Fruit fly (Drosophila melanogaster): ENCODE measurements around the gene CG13038.

Gene CG13038

DNA sequence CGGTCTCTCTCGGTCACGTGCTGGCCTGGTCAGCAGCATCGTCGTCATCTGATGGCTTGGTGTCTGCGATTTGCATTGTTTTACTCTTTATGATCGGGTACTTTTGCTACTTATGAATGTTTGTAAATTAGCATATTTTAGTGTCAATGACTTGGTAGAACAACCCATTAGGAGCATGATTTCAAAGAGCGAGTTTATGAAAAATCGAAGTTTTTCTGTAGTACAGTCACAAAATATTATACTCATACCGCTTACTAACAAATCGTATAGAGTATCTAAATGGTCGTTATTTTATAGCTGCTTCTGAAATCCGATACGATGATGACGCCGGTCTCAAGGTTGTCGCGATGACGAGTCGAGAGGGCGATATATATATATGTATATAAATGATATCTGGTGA lies 41.4 kb downstream of the CG13038 start:
- TF ChIP-seq Met (GFP tag; optimal IDR thresholded peaks at IDR 0.05) (peak; percentile 19), fkh (GFP tag; optimal IDR thresholded peaks at IDR 0.05) (no peak), salr (GFP tag; optimal IDR thresholded peaks at IDR 0.05) (peak in 1 of 2 experiments; percentile 56), Ets96B (tag; optimal IDR thresholded peaks at IDR 0.05) (peak; percentile 87), Smox (GFP tag; optimal IDR thresholded peaks at IDR 0.05) (peak; percentile 10), CG8632 (GFP tag; optimal IDR thresholded peaks at IDR 0.05) (peak; percentile 67), Hr4 (GFP tag; optimal IDR thresholded peaks at IDR 0.05) (no peak), topi (GFP tag; optimal IDR thresholded peaks at IDR 0.05) (peak; percentile 35), CG3919 (GFP tag; optimal IDR thresholded peaks at IDR 0.05) (peak; percentile 55), acj6 (GFP tag; optimal IDR thresholded peaks at IDR 0.05) (peak; percentile 64), CG8319 (GFP tag; optimal IDR thresholded peaks at IDR 0.05) (peak; percentile 38), CG9139 (GFP tag; optimal IDR thresholded peaks at IDR 0.05) (peak; percentile 47), CG6854 (GFP tag; optimal IDR thresholded peaks at IDR 0.05) (no peak), ss (GFP tag; optimal IDR thresholded peaks at IDR 0.05) (peak; percentile 54 to 88), Ets21C (GFP tag; optimal IDR thresholded peaks at IDR 0.05) (no peak), svp (GFP tag) (peak; percentile 39), Sox102F (GFP tag; optimal IDR thresholded peaks at IDR 0.05) (peak; percentile 12), CG16779 (tag; optimal IDR thresholded peaks at IDR 0.05) (peak; percentile 30), CG1621 (tag; optimal IDR thresholded peaks at IDR 0.05) (peak; percentile 78), pdm3 (GFP tag; optimal IDR thresholded peaks at IDR 0.05) (peak; percentile 64), CG34406 (GFP tag; optimal IDR thresholded peaks at IDR 0.05) (peak; percentile 58), esn (GFP tag; optimal IDR thresholded peaks at IDR 0.05) (peak; percentile 37), CG6808 (GFP tag; optimal IDR thresholded peaks at IDR 0.05) (peak; percentile 77), CG10631 (GFP tag; optimal IDR thresholded peaks at IDR 0.05) (peak; percentile 54), CG4318 (GFP tag; optimal IDR thresholded peaks at IDR 0.05) (no peak), Lpt (GFP tag; optimal IDR thresholded peaks at IDR 0.05) (no peak), CG8119 (GFP tag; IDR thresholded peaks at IDR 0.05) (no peak), Hr38 (GFP tag; optimal IDR thresholded peaks at IDR 0.05) (no peak), CG7368 (GFP tag; optimal IDR thresholded peaks at IDR 0.05) (peak; percentile 43), CG3032 (tag; optimal IDR thresholded peaks at IDR 0.05) (peak; percentile 85), CG11902 (GFP tag; optimal IDR thresholded peaks at IDR 0.05) (peak; percentile 17), dsx (GFP tag; optimal IDR thresholded peaks at IDR 0.05; ENCODE audit: poor library complexity, severe bottlenecking) (peak; percentile 77), Eip78C (GFP tag) (peak; percentile 93), Eip75B (GFP tag; optimal IDR thresholded peaks at IDR 0.05) (peak; percentile 71), CG31627 (GFP tag; optimal IDR thresholded peaks at IDR 0.05) (peak; percentile 4), spab (GFP tag; optimal IDR thresholded peaks at IDR 0.05) (peak; percentile 78), Eip93F (GFP tag; optimal IDR thresholded peaks at IDR 0.05) (no peak), net (GFP tag; optimal IDR thresholded peaks at IDR 0.05) (peak; percentile 50), Hr39 (GFP tag; optimal IDR thresholded peaks at IDR 0.05) (peak; percentile 29), CG6276 (GFP tag; optimal IDR thresholded peaks at IDR 0.05) (no peak), CG11762 (GFP tag; optimal IDR thresholded peaks at IDR 0.05; ENCODE audit: insufficient read depth) (peak; percentile 8), CG6163 (GFP tag; IDR thresholded peaks at IDR 0.05) (peak; percentile 44; the same call in 1 of the 3 replicates), CG10669 (GFP tag; optimal IDR thresholded peaks at IDR 0.05) (peak; percentile 85), CG11294 (GFP tag; IDR thresholded peaks at IDR 0.05) (no peak), Gug (GFP tag; IDR thresholded peaks at IDR 0.05) (no peak), OdsH (GFP tag; optimal IDR thresholded peaks at IDR 0.05) (peak; percentile 46), vri (GFP tag; optimal IDR thresholded peaks at IDR 0.05) (peak; percentile 13), Sox14 (GFP tag; optimal IDR thresholded peaks at IDR 0.05) (peak; percentile 51), achi (GFP tag; optimal IDR thresholded peaks at IDR 0.05) (peak; percentile 53), fd85E (GFP tag; optimal IDR thresholded peaks at IDR 0.05) (no peak), Blimp-1 (GFP tag; optimal IDR thresholded peaks at IDR 0.05) (no peak), fd59A (GFP tag; optimal IDR thresholded peaks at IDR 0.05) (peak; percentile 79)

Data from whole organism, prepupa.